Worm (Caenorhabditis elegans): Measurements from ENCODE around the gene col-146.

- TF ChIP-seq fkh-10 (GFP tag; optimal IDR thresholded peaks at IDR 0.05) (no peak), fax-1 (tag; optimal IDR thresholded peaks at IDR 0.05) (no peak), pqm-1 (tag; optimal IDR thresholded peaks at IDR 0.05) (no peak)
Observed at ce11 chrV:9645507-9645906, 15.8 kb downstream of the col-146 start, which contains the start of the genes atl-1 and hcp-2.
